Fruit fly (Drosophila melanogaster) whole organism, embryonic: ENCODE data around the gene CG15642.

Experiments
- Atf-2 ChIP-seq: fragments of 200-800 bp; sonication (Bioruptor generic); optimal IDR thresholded peaks from 2 replicates; lab custom pipeline; 2016; ENCODE audit warnings: missing biosample characterization, missing genetic modification characterization
- Atf3 ChIP-seq: fragments of 200-800 bp; sonication (Bioruptor generic); optimal IDR thresholded peaks from 3 replicates; lab custom pipeline; 2016; ENCODE audit warnings: missing biosample characterization, missing genetic modification characterization
- BtbVII ChIP-seq: fragments of 200-800 bp; sonication (Bioruptor generic); optimal IDR thresholded peaks from 3 replicates; lab custom pipeline; 2017; ENCODE audit warnings: missing biosample characterization, mild to moderate bottlenecking, missing genetic modification characterization
- CG10543 ChIP-seq: fragments of 200-800 bp; sonication (Bioruptor generic); optimal IDR thresholded peaks from 3 replicates; lab custom pipeline; 2017; ENCODE audit warnings: missing biosample characterization, mild to moderate bottlenecking, missing genetic modification characterization, moderate library complexity
- CG12744 ChIP-seq: fragments of 200-800 bp; sonication (Bioruptor generic); optimal IDR thresholded peaks from 2 replicates; lab custom pipeline; 2016; ENCODE audit warnings: missing biosample characterization, missing genetic modification characterization
- CG1603 ChIP-seq: fragments of 200-800 bp; sonication (Bioruptor generic); optimal IDR thresholded peaks from 2 replicates; lab custom pipeline; 2019; ENCODE audit warnings: missing biosample characterization, mild to moderate bottlenecking, missing genetic modification characterization, moderate library complexity
- CG2889 ChIP-seq: fragments of 200-800 bp; sonication (Bioruptor generic); IDR thresholded peaks from 3 replicates; pipeline ENCODE4 v1.3.6; 2022; ENCODE audit warnings: missing biosample characterization, missing genetic modification characterization
- CG34376 ChIP-seq: fragments of 200-800 bp; sonication (Bioruptor generic); optimal IDR thresholded peaks from 2 replicates; lab custom pipeline; 2018; ENCODE audit warnings: missing biosample characterization, mild to moderate bottlenecking, missing genetic modification characterization
- CG4282 ChIP-seq: fragments of 200-800 bp; sonication (Bioruptor generic); optimal IDR thresholded peaks from 2 replicates; lab custom pipeline; 2016; ENCODE audit warnings: missing biosample characterization, missing genetic modification characterization
- CG8290 ChIP-seq, 3 experiments: fragments of 200-800 bp; sonication (Bioruptor generic); optimal IDR thresholded peaks; 2 replicates each; lab custom pipeline; 2016 to 2019; ENCODE audit warnings: missing biosample characterization in 3 of 3, missing genetic modification characterization in 3 of 3, mild to moderate bottlenecking in 2 of 3, moderate library complexity in 1 of 3
- CG9215 ChIP-seq: fragments of 200-800 bp; sonication (Bioruptor generic); IDR thresholded peaks from 2 replicates; pipeline ENCODE4 v1.3.6; 2022; ENCODE audit warnings: missing biosample characterization, missing genetic modification characterization
- Chrac-16 ChIP-seq: fragments of 200-800 bp; sonication (Bioruptor generic); optimal IDR thresholded peaks from 3 replicates; lab custom pipeline; 2016; ENCODE audit warnings: missing biosample characterization, missing genetic modification characterization
- D ChIP-seq, 2 experiments: fragments of 200-800 bp in 1 of 2; fragments of >200 bp in 1 of 2; sonication (Bioruptor generic) in 1 of 2; optimal IDR thresholded peaks; 2 replicates in 1 of 2; 3 replicates in 1 of 2; lab custom pipeline; 2017; ENCODE audit warnings: mild to moderate bottlenecking in 1 of 2, missing biosample characterization in 1 of 2, missing genetic modification characterization in 1 of 2, missing genetic modification reagents in 1 of 2
- Dref ChIP-seq: fragments of 200-800 bp; sonication (Bioruptor generic); IDR thresholded peaks from 2 replicates; pipeline ENCODE4 v1.3.6; 2022; ENCODE audit warnings: missing biosample characterization, missing genetic modification characterization
- Ets65A ChIP-seq: fragments of 200-800 bp; sonication (Bioruptor generic); peaks from one replicate; lab custom pipeline; 2016; ENCODE audit warnings: missing biosample characterization, missing genetic modification characterization
- Fer2 ChIP-seq: fragments of 200-800 bp; sonication (Bioruptor generic); optimal IDR thresholded peaks from 2 replicates; lab custom pipeline; 2018; ENCODE audit warnings: missing biosample characterization, mild to moderate bottlenecking, missing genetic modification characterization, moderate library complexity
- Fer3 ChIP-seq: fragments of 200-800 bp; sonication (Bioruptor generic); optimal IDR thresholded peaks from 2 replicates; lab custom pipeline; 2018; ENCODE audit warnings: missing biosample characterization, mild to moderate bottlenecking, missing genetic modification characterization, moderate library complexity
- Hr39 ChIP-seq: fragments of >200 bp; optimal IDR thresholded peaks from 2 replicates; lab custom pipeline; 2017
- Jarid2 ChIP-seq: fragments of 200-800 bp; sonication (Bioruptor generic); optimal IDR thresholded peaks from 3 replicates; lab custom pipeline; 2017; ENCODE audit warnings: mild to moderate bottlenecking, missing biosample characterization, missing genetic modification reagents, missing genetic modification characterization
- Neu2 ChIP-seq: fragments of 200-800 bp; sonication (Bioruptor generic); optimal IDR thresholded peaks from 3 replicates; lab custom pipeline; 2016; ENCODE audit warnings: missing biosample characterization, missing genetic modification characterization, borderline replicate concordance
- Pdp1 ChIP-seq, 2 experiments: fragments of 200-800 bp; sonication (Bioruptor generic); optimal IDR thresholded peaks; 3 replicates each; lab custom pipeline; 2016; ENCODE audit warnings: missing biosample characterization in 2 of 2, missing genetic modification characterization in 2 of 2, mild to moderate bottlenecking in 1 of 2, moderate library complexity in 1 of 2
- Vsx1 ChIP-seq: fragments of 200-800 bp; sonication (Bioruptor generic); optimal IDR thresholded peaks from 2 replicates; lab custom pipeline; 2017; ENCODE audit warnings: missing biosample characterization, mild to moderate bottlenecking, missing genetic modification characterization, missing genetic modification reagents
- cato ChIP-seq: fragments of 200-800 bp; sonication (Bioruptor generic); optimal IDR thresholded peaks from 2 replicates; lab custom pipeline; 2016; ENCODE audit warnings: missing biosample characterization, missing genetic modification characterization, borderline replicate concordance
- cwo ChIP-seq: fragments of 200-800 bp; sonication (Bioruptor generic); optimal IDR thresholded peaks from 3 replicates; lab custom pipeline; 2017; ENCODE audit warnings: missing biosample characterization, missing genetic modification characterization, mild to moderate bottlenecking, moderate library complexity, missing genetic modification reagents
- dimm ChIP-seq: fragments of 200-800 bp; sonication (Bioruptor generic); IDR thresholded peaks from 2 replicates; pipeline ENCODE4 v1.3.6; 2022; ENCODE audit warnings: missing biosample characterization, missing genetic modification characterization
- exex ChIP-seq: fragments of 200-800 bp; sonication (Bioruptor generic); optimal IDR thresholded peaks from 4 replicates; lab custom pipeline; 2018; ENCODE audit warnings: missing biosample characterization, mild to moderate bottlenecking, missing genetic modification characterization, moderate library complexity
- gem ChIP-seq: fragments of 200-800 bp; sonication (Bioruptor generic); optimal IDR thresholded peaks from 2 replicates; lab custom pipeline; 2019; ENCODE audit warnings: missing biosample characterization, mild to moderate bottlenecking, missing genetic modification characterization, moderate library complexity
- grn ChIP-seq: fragments of 200-800 bp; sonication (Bioruptor generic); optimal IDR thresholded peaks from 3 replicates; lab custom pipeline; 2017; ENCODE audit warnings: missing biosample characterization, missing genetic modification characterization
- hbn ChIP-seq: fragments of 200-800 bp; sonication (Bioruptor generic); IDR thresholded peaks from 2 replicates; pipeline ENCODE4 v1.3.6; 2022; ENCODE audit warnings: missing biosample characterization, missing genetic modification characterization; ENCODE audit not compliant: partially characterized antibody
- lab ChIP-seq: fragments of 200-800 bp; sonication (Bioruptor generic); optimal IDR thresholded peaks from 3 replicates; lab custom pipeline; 2017; ENCODE audit warnings: missing biosample characterization, missing genetic modification characterization, mild to moderate bottlenecking, moderate library complexity, missing genetic modification reagents
- mirr ChIP-seq: fragments of 200-800 bp; sonication (Bioruptor generic); optimal IDR thresholded peaks from 3 replicates; lab custom pipeline; 2018; ENCODE audit warnings: missing biosample characterization, mild to moderate bottlenecking, missing genetic modification characterization
- ro ChIP-seq: fragments of 200-800 bp; sonication (Bioruptor generic); IDR thresholded peaks from 2 replicates; pipeline ENCODE4 v1.3.6; 2022; ENCODE audit warnings: missing biosample characterization, missing genetic modification characterization
- sd ChIP-seq: fragments of 200-800 bp; sonication (Bioruptor generic); optimal IDR thresholded peaks from 3 replicates; lab custom pipeline; 2018; ENCODE audit warnings: missing biosample characterization, mild to moderate bottlenecking, missing genetic modification characterization, moderate library complexity
- sens ChIP-seq: fragments of 200-800 bp; sonication (Bioruptor generic); peaks from one replicate; lab custom pipeline; 2016; ENCODE audit warnings: missing biosample characterization, missing genetic modification characterization
- seq ChIP-seq: fragments of 200-800 bp; sonication (Bioruptor generic); IDR thresholded peaks from 2 replicates; pipeline ENCODE4 v1.3.6; 2022; ENCODE audit warnings: missing biosample characterization, missing genetic modification characterization
- sima ChIP-seq: fragments of 200-800 bp; sonication (Bioruptor generic); optimal IDR thresholded peaks from 2 replicates; lab custom pipeline; 2016; ENCODE audit warnings: missing biosample characterization, missing genetic modification characterization
- slbo ChIP-seq: fragments of 200-800 bp; sonication (Bioruptor generic); IDR thresholded peaks from 2 replicates; pipeline ENCODE4 v1.3.6; 2022; ENCODE audit warnings: missing biosample characterization, missing genetic modification characterization
- sug ChIP-seq: fragments of 200-800 bp; optimal IDR thresholded peaks from 2 replicates; lab custom pipeline; 2019; ENCODE audit warnings: missing biosample characterization, mild to moderate bottlenecking, missing genetic modification characterization, moderate library complexity
- zfh1 ChIP-seq: fragments of 200-800 bp; sonication (Bioruptor generic); IDR thresholded peaks from 3 replicates; pipeline ENCODE4 v1.3.6; 2022; ENCODE audit warnings: missing biosample characterization, missing genetic modification characterization

CG15642 gene

DNA sequence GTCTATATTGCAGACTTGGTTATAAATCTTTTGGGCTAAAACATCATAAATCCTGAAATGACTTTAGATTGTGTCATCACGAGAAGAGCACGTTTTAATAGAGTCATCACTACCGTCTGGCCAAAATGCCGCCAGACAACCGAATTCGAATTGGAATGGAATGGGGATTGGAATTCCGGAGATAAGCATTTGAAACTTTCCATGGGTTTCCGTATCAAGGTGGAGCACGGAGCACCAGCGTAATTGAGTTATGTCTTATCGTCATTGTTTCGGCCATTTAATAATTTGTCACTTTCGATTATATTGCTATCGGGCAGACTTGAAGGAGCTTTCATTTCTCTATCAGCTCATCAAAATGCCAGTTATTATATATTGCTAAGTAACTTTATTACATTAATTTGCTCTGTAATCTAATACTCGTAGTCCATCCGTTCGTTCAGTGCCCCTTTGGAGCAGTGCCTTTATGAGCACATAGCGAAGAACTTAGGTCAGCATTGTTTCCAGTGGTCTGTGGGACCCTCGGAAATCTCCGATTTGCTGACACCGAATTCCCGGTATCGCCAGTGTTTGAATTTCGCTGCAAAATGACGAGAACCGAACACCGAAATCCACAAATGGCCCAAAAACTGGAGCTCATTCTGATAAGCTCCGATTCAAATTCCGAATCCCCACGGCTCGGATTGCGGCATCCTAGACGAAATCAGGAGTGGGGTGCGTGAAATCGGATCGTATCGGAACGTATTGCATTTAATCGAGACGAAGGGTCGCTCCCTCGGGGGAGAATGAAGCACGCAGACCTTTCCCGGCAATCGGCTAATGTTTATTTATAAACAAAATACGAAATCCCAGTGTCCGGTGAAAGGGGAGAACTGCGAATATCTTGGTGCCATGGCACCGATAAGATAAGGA lies 32.7 kb upstream of the CG15642 start (continued):
- no peak for TF ChIP-seq Dref (GFP tag; lab: Robert Waterston, UW)
- peak; percentile 16 for TF ChIP-seq lab (GFP tag; lab: Kevin White, UChicago)
- peak; percentile 94 for TF ChIP-seq exex (tag; lab: Kevin White, UChicago)
- TF ChIP-seq CG10543 (GFP tag; lab: Kevin White, UChicago) = no peak
- TF ChIP-seq sima = no peak
- TF ChIP-seq hbn (GFP tag; lab: Robert Waterston, UW) = no peak
- TF ChIP-seq seq = no peak
- TF ChIP-seq gem = no peak
- no peak for TF ChIP-seq D (optimal IDR thresholded peaks at IDR 0.05; lab: Kevin White, UChicago)
- TF ChIP-seq D (GFP tag; optimal IDR thresholded peaks at IDR 0.05; lab: Kevin White, UChicago) = no peak
- TF ChIP-seq BtbVII (GFP tag; lab: Kevin White, UChicago) = no peak
- TF ChIP-seq Atf3 (GFP tag; lab: Kevin White, UChicago) = no peak
- no peak for TF ChIP-seq CG9215
- TF ChIP-seq CG4282 = no peak
- no peak for TF ChIP-seq Fer3
- TF ChIP-seq slbo (GFP tag; lab: Robert Waterston, UW) = no peak
- TF ChIP-seq sd (tag; lab: Kevin White, UChicago) = peak; percentile 93
- TF ChIP-seq Jarid2 = no peak
- peak; percentile 24 for TF ChIP-seq CG34376 (GFP tag; lab: Kevin White, UChicago)
- no peak for TF ChIP-seq CG2889 (GFP tag; lab: Robert Waterston, UW)
- TF ChIP-seq zfh1 = no peak
- peak in 1 of 2 experiments; percentile 5 for TF ChIP-seq Pdp1 (GFP tag; optimal IDR thresholded peaks at IDR 0.05; lab: Kevin White, UChicago)
- TF ChIP-seq CG1603 (tag; lab: Kevin White, UChicago) = no peak
- no peak for TF ChIP-seq cato (GFP tag; lab: Kevin White, UChicago)
- no peak for TF ChIP-seq CG12744 (GFP tag; lab: Kevin White, UChicago)
- TF ChIP-seq Vsx1 (GFP tag; lab: Kevin White, UChicago) = peak; percentile 19
- TF ChIP-seq cwo = peak; percentile 40
- peak; percentile 16 for TF ChIP-seq Ets65A
- no peak for TF ChIP-seq CG8290 (GFP tag; optimal IDR thresholded peaks at IDR 0.05; lab: Kevin White, UChicago)
- no peak for TF ChIP-seq CG8290 (tag; optimal IDR thresholded peaks at IDR 0.05; lab: Kevin White, UChicago)
- no peak for TF ChIP-seq Chrac-16 (GFP tag; lab: Kevin White, UChicago)
- TF ChIP-seq Hr39 (lab: Kevin White, UChicago) = no peak
- TF ChIP-seq sug (tag; lab: Kevin White, UChicago) = peak; percentile 30
- TF ChIP-seq sens (GFP tag; lab: Kevin White, UChicago) = peak; percentile 17
- TF ChIP-seq Fer2 (tag; lab: Kevin White, UChicago) = no peak
- peak; percentile 76 for TF ChIP-seq grn (GFP tag; lab: Kevin White, UChicago)
- no peak for TF ChIP-seq ro (GFP tag; lab: Robert Waterston, UW)
- TF ChIP-seq mirr (GFP tag; lab: Kevin White, UChicago) = peak; percentile 52
- no peak for TF ChIP-seq Atf-2 (GFP tag; lab: Kevin White, UChicago)
- TF ChIP-seq dimm (GFP tag; lab: Robert Waterston, UW) = no peak
- TF ChIP-seq Neu2 (GFP tag; lab: Kevin White, UChicago) = no peak
- TF ChIP-seq, all 482 proteins: peak for 12
